Worm (Caenorhabditis elegans): Measurements from ENCODE around the gene C01C10.2.

Gene C01C10.2

DNA sequence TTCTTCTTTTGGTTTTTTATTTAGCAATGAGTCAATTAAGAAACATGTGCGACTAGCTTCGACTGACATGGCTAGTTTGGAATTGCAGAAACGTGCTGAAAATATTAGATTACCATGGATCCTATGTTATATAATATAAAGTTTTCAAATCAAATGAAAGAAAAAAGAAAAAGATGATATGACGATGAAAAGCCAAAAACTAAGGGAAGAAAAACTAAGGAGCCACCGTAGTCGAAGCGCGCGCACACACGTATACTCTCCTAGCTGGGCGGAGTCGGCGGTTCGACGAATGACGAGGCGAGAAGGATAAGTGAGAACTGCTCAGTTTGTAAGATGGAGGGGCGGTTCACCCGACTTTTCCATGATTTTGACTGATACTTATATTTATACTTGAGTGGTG, 13.1 kb downstream of the C01C10.2 start, which contains the start of gene mnm-2:
mnm-2 (minus strand) TSS at position 101 of the 400 bp plus-strand sequence.
- TF ChIP-seq ces-1 (GFP tag; optimal IDR thresholded peaks at IDR 0.05): no peak
- no peak for TF ChIP-seq daf-19 (GFP tag; conservative IDR thresholded peaks at IDR 0.05)
- TF ChIP-seq nhr-76 (tag; optimal IDR thresholded peaks at IDR 0.05): no peak
- no peak for TF ChIP-seq attf-4 (tag; optimal IDR thresholded peaks at IDR 0.05)

DNA sequence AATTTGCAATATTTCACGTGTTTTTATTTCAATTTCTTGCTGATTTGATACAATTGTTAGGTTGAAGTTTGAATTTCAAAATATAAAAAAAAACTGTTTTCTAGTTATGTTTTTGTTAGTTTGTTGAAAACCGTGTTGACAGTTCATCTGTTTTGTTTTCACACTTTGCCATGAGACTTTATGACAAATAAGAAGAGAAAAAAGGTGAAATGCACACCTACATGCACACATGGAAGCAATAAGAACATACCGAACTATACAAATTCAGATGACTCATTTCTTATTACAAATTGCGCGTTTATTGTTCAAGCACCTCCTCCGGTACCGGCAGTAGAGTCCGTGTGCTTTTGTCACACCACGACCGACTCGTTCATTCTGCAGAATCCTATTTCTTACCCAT, 17.3 kb downstream of the C01C10.2 start, which contains the start of gene C10A4.9:
C10A4.9 (plus strand) TSS at position 301 of the 400 bp plus-strand sequence.
- no peak for TF ChIP-seq hlh-11 (tag; optimal IDR thresholded peaks at IDR 0.05)
- TF ChIP-seq hmg-1.1 (GFP tag; IDR thresholded peaks at IDR 0.05): no peak
- no peak for TF ChIP-seq set-16 (GFP tag; IDR thresholded peaks at IDR 0.05)
- TF ChIP-seq dmd-8 (GFP tag; IDR thresholded peaks at IDR 0.05): no peak
- TF ChIP-seq mxl-3 (GFP tag; optimal IDR thresholded peaks at IDR 0.05): no peak
- TF ChIP-seq Y5F2A.4 (GFP tag; optimal IDR thresholded peaks at IDR 0.05): no peak

DNA sequence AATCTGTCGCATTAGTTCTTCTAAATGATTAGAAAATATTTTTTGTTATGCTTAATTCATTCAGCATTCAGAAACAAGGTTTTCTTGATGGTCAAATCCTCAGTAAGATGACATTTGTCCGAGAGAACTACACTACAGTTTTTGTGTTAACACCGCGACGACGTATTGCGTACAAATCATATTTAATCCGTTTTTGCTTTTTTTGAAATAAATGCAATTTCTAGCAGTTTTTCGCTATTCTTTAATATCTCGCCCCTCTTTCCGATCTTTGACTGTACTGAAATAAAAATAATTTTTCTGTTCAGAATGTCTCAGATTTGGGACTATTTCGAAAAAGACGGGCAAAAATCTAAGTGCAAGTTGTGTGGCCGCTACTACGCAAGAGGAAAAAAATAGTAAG, 21.8 kb downstream of the C01C10.2 start, which contains the start of gene C10A4.1:
C10A4.1 (plus strand) TSS at position 301 of the 400 bp plus-strand sequence.
- TF ChIP-seq ceh-82 (tag; optimal IDR thresholded peaks at IDR 0.05) (no peak), F37D6.2 (tag; optimal IDR thresholded peaks at IDR 0.05) (no peak), D1046.2 (GFP tag; IDR thresholded peaks at IDR 0.05) (no peak), dve-1 (tag; optimal IDR thresholded peaks at IDR 0.05; ENCODE audit: insufficient read depth) (no peak), T20F7.1 (GFP tag; optimal IDR thresholded peaks at IDR 0.05) (no peak), aly-2 (tag; optimal IDR thresholded peaks at IDR 0.05) (no peak), nhr-11 (tag; optimal IDR thresholded peaks at IDR 0.05) (no peak), ama-1 (optimal IDR thresholded peaks at IDR 0.05) (no peak), ceh-62 (tag; optimal IDR thresholded peaks at IDR 0.05) (no peak), lin-1 (GFP tag; IDR thresholded peaks at IDR 0.05) (no peak), aha-1 (tag) (no peak), sdz-12 (GFP tag; optimal IDR thresholded peaks at IDR 0.05) (no peak), nhr-77 (tag; optimal IDR thresholded peaks at IDR 0.05) (no peak), lin-39 (tag; optimal IDR thresholded peaks at IDR 0.05) (no peak), lin-38 (GFP tag; IDR thresholded peaks at IDR 0.05) (no peak)

DNA sequence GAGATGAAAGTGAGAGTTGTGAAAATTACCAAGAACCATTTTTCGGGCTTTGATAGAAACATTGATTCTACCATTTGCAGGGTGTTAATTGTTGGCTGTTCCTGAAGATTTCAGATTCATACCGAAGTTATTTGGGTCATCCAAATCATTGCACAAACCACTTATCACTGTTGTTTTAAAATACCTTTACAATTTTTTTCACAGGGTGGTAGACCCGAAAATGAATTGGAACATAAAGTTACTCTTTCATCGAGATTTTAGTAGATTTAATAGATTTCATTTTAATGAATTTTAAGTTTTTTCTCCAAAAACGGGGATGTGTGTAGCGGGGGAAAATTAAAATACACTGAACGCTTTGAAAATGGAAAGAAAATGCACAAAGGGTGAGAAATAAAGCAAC, 22.5 kb downstream of the C01C10.2 start, which contains the start of gene C10A4.7:
C10A4.7 (minus strand) TSS at position 101 of the 400 bp plus-strand sequence.
- TF ChIP-seq hif-1 (tag; optimal IDR thresholded peaks at IDR 0.05) (no peak), jun-1 (tag; optimal IDR thresholded peaks at IDR 0.05) (no peak), lin-38 (GFP tag; IDR thresholded peaks at IDR 0.05) (no peak), ama-1 (optimal IDR thresholded peaks at IDR 0.05) (no peak), ctbp-1 (GFP tag; IDR thresholded peaks at IDR 0.05) (no peak), skn-1 (tag; optimal IDR thresholded peaks at IDR 0.05) (no peak), zip-11 (GFP tag; IDR thresholded peaks at IDR 0.05) (no peak), lin-39 (tag; optimal IDR thresholded peaks at IDR 0.05) (no peak), lsy-2 (tag; optimal IDR thresholded peaks at IDR 0.05) (no peak), aly-2 (tag; optimal IDR thresholded peaks at IDR 0.05) (no peak), ceh-28 (tag; optimal IDR thresholded peaks at IDR 0.05) (no peak), ceh-62 (tag; optimal IDR thresholded peaks at IDR 0.05) (no peak), dpl-1 (GFP tag; optimal IDR thresholded peaks at IDR 0.05) (no peak), arid-1 (GFP tag; conservative IDR thresholded peaks at IDR 0.05) (no peak), unc-130 (GFP tag; optimal IDR thresholded peaks at IDR 0.05) (no peak), Y48G9A.11 (GFP tag; IDR thresholded peaks at IDR 0.05) (no peak), mep-1 (tag; optimal IDR thresholded peaks at IDR 0.05) (no peak), ztf-7 (tag; optimal IDR thresholded peaks at IDR 0.05) (no peak)

Data from whole organism, L4 larva.